Worm (Caenorhabditis elegans) whole organism, mixed stage, embryonic: ENCODE data around the gene T01G5.7.

Experiments used
- ceh-43 ChIP-seq: fragments of 200-800 bp; sonication (Bioruptor generic); optimal IDR thresholded peaks from 2 replicates; lab custom pipeline; 2018; ENCODE audit warnings: mild to moderate bottlenecking, missing genetic modification characterization, moderate library complexity, missing compliant biosample characterization
- ces-1 ChIP-seq: fragments of 150-350 bp; optimal IDR thresholded peaks from 2 replicates; lab custom pipeline; 2014; ENCODE audit warnings: missing biosample characterization, missing genetic modification reagents, missing genetic modification characterization
- elt-3 ChIP-seq: fragments of 150-350 bp; optimal IDR thresholded peaks from 2 replicates; lab custom pipeline; 2014; ENCODE audit warnings: missing biosample characterization, missing genetic modification characterization
- flh-1 ChIP-seq: fragments of 200-800 bp; sonication (Bioruptor generic); optimal IDR thresholded peaks from 2 replicates; lab custom pipeline; 2018; ENCODE audit warnings: mild to moderate bottlenecking, missing genetic modification characterization, moderate library complexity, missing compliant biosample characterization
- hlh-1 ChIP-seq: fragments of 150-350 bp; optimal IDR thresholded peaks from 2 replicates; lab custom pipeline; 2014; ENCODE audit warnings: missing biosample characterization, missing genetic modification reagents, missing genetic modification characterization
- lin-13 ChIP-seq: fragments of 150-350 bp; optimal IDR thresholded peaks from 2 replicates; lab custom pipeline; 2014; ENCODE audit warnings: missing biosample characterization, missing genetic modification characterization
- lsy-2 ChIP-seq: fragments of 150-350 bp; optimal IDR thresholded peaks from 2 replicates; lab custom pipeline; 2014; ENCODE audit warnings: missing biosample characterization, missing genetic modification characterization
- mep-1 ChIP-seq: fragments of 150-350 bp; optimal IDR thresholded peaks from 2 replicates; lab custom pipeline; 2017; ENCODE audit warnings: missing biosample characterization, missing genetic modification reagents, missing genetic modification characterization, inconsistent platforms
- nhr-237 ChIP-seq: fragments of 150-350 bp; optimal IDR thresholded peaks from 2 replicates; lab custom pipeline; 2014; ENCODE audit warnings: missing biosample characterization, missing genetic modification characterization
- nhr-28 ChIP-seq: fragments of 150-350 bp; optimal IDR thresholded peaks from 2 replicates; lab custom pipeline; 2014; ENCODE audit warnings: missing biosample characterization, missing genetic modification characterization
- sem-2 ChIP-seq: fragments of 200-800 bp; sonication (Bioruptor generic); optimal IDR thresholded peaks from 2 replicates; lab custom pipeline; 2018; ENCODE audit warnings: mild to moderate bottlenecking, missing genetic modification characterization, missing compliant biosample characterization

DNA sequence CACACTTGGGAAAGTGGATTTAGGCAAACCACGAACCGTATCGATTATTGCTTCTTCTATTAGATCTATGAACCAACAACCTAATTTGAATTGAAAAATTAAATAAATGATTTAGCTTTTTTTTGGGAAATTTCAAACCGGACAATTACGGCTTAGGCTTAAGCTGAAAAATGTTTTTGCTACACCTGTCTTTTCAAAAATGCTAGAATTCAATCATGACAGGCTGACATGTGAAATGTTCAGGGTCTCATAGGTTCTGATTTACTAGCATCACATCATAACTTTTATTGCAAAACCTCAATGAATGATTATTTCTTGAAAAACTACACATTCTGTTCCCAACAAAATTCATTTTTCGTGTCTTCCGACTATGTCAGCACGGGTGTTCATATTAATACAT is 41.5 kb downstream of the T01G5.7 start, which contains the start of gene srh-55:
- TF ChIP-seq nhr-28 (no peak), nhr-237 (tag; lab: Kevin White, UChicago) (no peak), hlh-1 (tag; lab: Kevin White, UChicago) (no peak), lsy-2 (tag; lab: Kevin White, UChicago) (no peak), flh-1 (no peak), elt-3 (tag; lab: Kevin White, UChicago) (no peak), sem-2 (GFP tag; lab: Kevin White, UChicago) (no peak), mep-1 (tag; lab: Kevin White, UChicago) (no peak), ces-1 (no peak), ceh-43 (GFP tag; lab: Kevin White, UChicago) (no peak), lin-13 (tag; lab: Kevin White, UChicago) (no peak)
